Fruit fly (Drosophila melanogaster): Measurements from ENCODE around the gene qua.

Gene qua

DNA sequence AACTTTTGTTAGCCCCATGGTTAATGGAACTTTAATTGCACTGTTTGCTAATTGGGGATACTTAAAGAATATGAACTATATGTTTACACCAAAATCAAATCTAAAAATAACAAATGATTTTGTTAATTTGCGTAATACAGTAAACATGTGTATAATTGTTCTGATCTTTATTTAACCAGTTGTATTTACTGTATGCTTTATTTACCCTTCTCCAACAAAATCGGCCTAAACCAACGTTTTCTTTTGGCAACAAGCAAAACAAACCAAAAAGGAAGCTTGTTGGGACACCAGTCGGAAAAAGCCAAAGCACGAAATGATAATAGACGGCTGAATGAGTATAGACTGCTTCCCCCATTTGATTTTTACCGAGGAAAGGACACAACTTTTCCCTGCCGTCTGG, 26.4 kb downstream of the qua start (continued):
- no peak for TF ChIP-seq Mad (GFP tag; optimal IDR thresholded peaks at IDR 0.05)
- TF ChIP-seq Myb (GFP tag; optimal IDR thresholded peaks at IDR 0.05), result peak; percentile 35
- peak; percentile 34 for TF ChIP-seq fu2 (GFP tag; optimal IDR thresholded peaks at IDR 0.05)
- peak; percentile 47; the same call in 1 of the 2 replicates for TF ChIP-seq wdn (GFP tag; IDR thresholded peaks at IDR 0.05)
- peak; percentile 85 for TF ChIP-seq CG6813 (GFP tag; optimal IDR thresholded peaks at IDR 0.05)
- TF ChIP-seq CG7987 (GFP tag; optimal IDR thresholded peaks at IDR 0.05), result peak; percentile 80
- peak; percentile 75 for TF ChIP-seq Bteb2 (GFP tag; optimal IDR thresholded peaks at IDR 0.05)
- peak; percentile 35 for TF ChIP-seq Bdp1 (GFP tag; optimal IDR thresholded peaks at IDR 0.05)
- TF ChIP-seq CG6854 (GFP tag; optimal IDR thresholded peaks at IDR 0.05), result peak; percentile 80
- peak; percentile 55 for TF ChIP-seq CHES-1-like (GFP tag; optimal IDR thresholded peaks at IDR 0.05)
- peak; percentile 19; the same call in 1 of the 3 replicates for TF ChIP-seq B-H1 (GFP tag; IDR thresholded peaks at IDR 0.05)
- peak; percentile 54 for TF ChIP-seq grau (tag; optimal IDR thresholded peaks at IDR 0.05)
- no peak for TF ChIP-seq CG14710 (tag; optimal IDR thresholded peaks at IDR 0.05)
- peak; percentile 93 for TF ChIP-seq Med (GFP tag)
- TF ChIP-seq eyg (GFP tag; optimal IDR thresholded peaks at IDR 0.05), result peak; percentile 66
- TF ChIP-seq ranshi (GFP tag; IDR thresholded peaks at IDR 0.05), result peak; percentile 32; the same call in 1 of the 2 replicates
- TF ChIP-seq CG11456 (GFP tag; IDR thresholded peaks at IDR 0.05), result peak; percentile 73; the same call in 1 of the 3 replicates
- peak; percentile 62 for TF ChIP-seq cwo (GFP tag; optimal IDR thresholded peaks at IDR 0.05)
- peak; percentile 14 for TF ChIP-seq tup (GFP tag; optimal IDR thresholded peaks at IDR 0.05)
- peak; percentile 24 for TF ChIP-seq CG15696 (tag; optimal IDR thresholded peaks at IDR 0.05)
- TF ChIP-seq CG18619 (GFP tag; optimal IDR thresholded peaks at IDR 0.05), result peak; percentile 68
- TF ChIP-seq Meics (GFP tag; optimal IDR thresholded peaks at IDR 0.05), result peak; percentile 84
- TF ChIP-seq phol (tag; optimal IDR thresholded peaks at IDR 0.05), result no peak
- peak; percentile 86 for TF ChIP-seq schlank (tag; optimal IDR thresholded peaks at IDR 0.05)
- peak; percentile 93 for TF ChIP-seq gro (GFP tag; optimal IDR thresholded peaks at IDR 0.05)
- TF ChIP-seq Hr39 (optimal IDR thresholded peaks at IDR 0.05), result no peak
- peak; percentile 14; the same call in 1 of the 2 replicates for TF ChIP-seq CG3847 (GFP tag; IDR thresholded peaks at IDR 0.05)
- TF ChIP-seq vnd (GFP tag; IDR thresholded peaks at IDR 0.05; ENCODE audit: partially characterized antibody), result no peak
- TF ChIP-seq kay (GFP tag; optimal IDR thresholded peaks at IDR 0.05), result peak; percentile 7
- TF ChIP-seq CG6765 (GFP tag; optimal IDR thresholded peaks at IDR 0.05), result peak; percentile 77
- peak; percentile 26; the same call in 1 of the 3 replicates for TF ChIP-seq dysf (GFP tag; IDR thresholded peaks at IDR 0.05)
- TF ChIP-seq CG12299 (tag; optimal IDR thresholded peaks at IDR 0.05), result peak; percentile 71
- peak; percentile 86 for TF ChIP-seq CG15514 (GFP tag; optimal IDR thresholded peaks at IDR 0.05)
- no peak for TF ChIP-seq BEAF-32 (GFP tag; optimal IDR thresholded peaks at IDR 0.05)
- TF ChIP-seq seq (GFP tag; IDR thresholded peaks at IDR 0.05), result peak; percentile 35; the same call in 1 of the 2 replicates
- TF ChIP-seq mam (GFP tag; optimal IDR thresholded peaks at IDR 0.05), result peak; percentile 49
- no peak for TF ChIP-seq Neu2 (GFP tag; optimal IDR thresholded peaks at IDR 0.05; ENCODE audit: borderline replicate concordance)
- peak; percentile 78 for TF ChIP-seq CG15011 (GFP tag; optimal IDR thresholded peaks at IDR 0.05)
- peak; percentile 26 for TF ChIP-seq CG1647 (GFP tag; optimal IDR thresholded peaks at IDR 0.05)
- TF ChIP-seq CG17361 (GFP tag; IDR thresholded peaks at IDR 0.05), result no peak
- TF ChIP-seq unpg (GFP tag; optimal IDR thresholded peaks at IDR 0.05), result peak; percentile 54
- TF ChIP-seq ash1 (GFP tag; optimal IDR thresholded peaks at IDR 0.05), result peak; percentile 52
- peak; percentile 77 for TF ChIP-seq Hand (GFP tag; optimal IDR thresholded peaks at IDR 0.05)
- peak; percentile 69 for TF ChIP-seq CG12071 (GFP tag; optimal IDR thresholded peaks at IDR 0.05)
- TF ChIP-seq CG17612 (GFP tag; IDR thresholded peaks at IDR 0.05), result peak; percentile 44; the same call in 1 of the 2 replicates
- TF ChIP-seq Atf6 (GFP tag; IDR thresholded peaks at IDR 0.05), result peak; percentile 88
- TF ChIP-seq caup (GFP tag; optimal IDR thresholded peaks at IDR 0.05; ENCODE audit: severe bottlenecking), result peak; percentile 94
- TF ChIP-seq gsb (GFP tag; IDR thresholded peaks at IDR 0.05), result peak; percentile 66
- TF ChIP-seq fd3F (GFP tag; optimal IDR thresholded peaks at IDR 0.05), result peak; percentile 89
- TF ChIP-seq MTF-1 (GFP tag; optimal IDR thresholded peaks at IDR 0.05; ENCODE audit: borderline replicate concordance), result peak; percentile 28
